Fruit fly (Drosophila melanogaster): ENCODE data around the gene CG6231.

Gene CG6231

DNA sequence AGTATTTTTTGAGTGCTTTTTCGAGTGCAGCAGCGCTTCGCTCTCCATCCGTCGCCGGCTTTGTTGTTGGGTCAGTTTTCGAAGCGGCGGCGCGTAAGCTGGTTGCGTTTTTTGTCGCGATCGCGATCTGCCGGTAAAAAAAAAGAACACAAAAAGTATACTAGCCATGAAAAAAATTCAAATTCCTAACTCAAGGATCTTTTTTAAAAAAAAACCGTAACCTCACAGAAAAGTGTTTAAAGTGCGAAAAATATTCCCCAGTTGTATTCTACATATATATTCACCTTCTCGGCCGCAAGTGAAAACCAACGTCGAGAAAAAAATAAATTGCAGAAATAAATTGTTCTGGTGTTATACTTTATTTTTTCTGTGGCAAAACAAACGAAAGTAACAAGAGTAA is 63.4 kb downstream of the CG6231 start:
- TF ChIP-seq Vsx2 (GFP tag; optimal IDR thresholded peaks at IDR 0.05; ENCODE audit: partially characterized antibody) (peak; percentile 17), jim (GFP tag; optimal IDR thresholded peaks at IDR 0.05) (peak; percentile 69), Hr78 (GFP tag; optimal IDR thresholded peaks at IDR 0.05) (no peak), sage (GFP tag; optimal IDR thresholded peaks at IDR 0.05) (no peak)

DNA sequence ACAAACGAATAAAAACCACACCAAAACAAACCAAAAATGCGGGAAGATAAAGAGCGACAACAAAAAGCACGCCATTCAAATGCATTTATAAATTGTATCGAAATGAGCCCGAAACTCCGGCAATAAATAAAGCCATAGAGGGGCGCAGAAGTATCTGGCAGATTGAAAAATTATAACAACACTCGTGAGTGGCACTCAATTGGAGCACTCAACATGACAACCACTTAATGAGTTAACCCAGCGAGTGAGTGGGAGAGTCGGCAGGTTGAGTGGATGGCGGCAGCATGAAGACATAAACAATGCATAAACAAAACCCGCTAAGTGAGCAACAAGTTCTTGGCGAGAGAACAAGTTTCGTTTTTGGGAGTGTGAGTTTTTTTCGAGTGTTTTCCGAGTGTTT is 63.8 kb downstream of the CG6231 start:
- TF ChIP-seq Jra (GFP tag; optimal IDR thresholded peaks at IDR 0.05) (no peak), Sp1 (GFP tag; optimal IDR thresholded peaks at IDR 0.05) (peak; percentile 36), brk (GFP tag; optimal IDR thresholded peaks at IDR 0.05) (peak; percentile 62), lola (GFP tag; optimal IDR thresholded peaks at IDR 0.05) (no peak), Rel (GFP tag; optimal IDR thresholded peaks at IDR 0.05) (peak; percentile 43), Rel (tag; optimal IDR thresholded peaks at IDR 0.05) (peak; percentile 39), Vsx2 (GFP tag; optimal IDR thresholded peaks at IDR 0.05; ENCODE audit: partially characterized antibody) (no peak), h (GFP tag; optimal IDR thresholded peaks at IDR 0.05) (no peak), ey (GFP tag; optimal IDR thresholded peaks at IDR 0.05) (no peak), usp (GFP tag; optimal IDR thresholded peaks at IDR 0.05) (no peak), pan (optimal IDR thresholded peaks at IDR 0.05) (no peak), dmrt93B (GFP tag; optimal IDR thresholded peaks at IDR 0.05) (no peak), Hr83 (GFP tag; optimal IDR thresholded peaks at IDR 0.05; ENCODE audit: poor library complexity, severe bottlenecking) (no peak), tai (GFP tag; optimal IDR thresholded peaks at IDR 0.05) (peak; percentile 46), CG32264 (GFP tag; optimal IDR thresholded peaks at IDR 0.05) (no peak), jim (GFP tag; optimal IDR thresholded peaks at IDR 0.05) (no peak), CrebA (GFP tag; optimal IDR thresholded peaks at IDR 0.05; ENCODE audit: borderline replicate concordance) (peak; percentile 75), OdsH (GFP tag; optimal IDR thresholded peaks at IDR 0.05) (no peak), HLH106 (tag; optimal IDR thresholded peaks at IDR 0.05) (no peak), dsf (GFP tag; optimal IDR thresholded peaks at IDR 0.05; ENCODE audit: borderline replicate concordance) (no peak), N (GFP tag; optimal IDR thresholded peaks at IDR 0.05) (no peak), Abd-B (GFP tag; optimal IDR thresholded peaks at IDR 0.05) (no peak), Dif (GFP tag; optimal IDR thresholded peaks at IDR 0.05; ENCODE audit: partially characterized antibody) (peak; percentile 18), foxo (GFP tag; optimal IDR thresholded peaks at IDR 0.05) (no peak), Dfd (GFP tag; optimal IDR thresholded peaks at IDR 0.05) (no peak), woc (GFP tag; optimal IDR thresholded peaks at IDR 0.05) (peak; percentile 10), sage (GFP tag; optimal IDR thresholded peaks at IDR 0.05) (no peak), dl (GFP tag; optimal IDR thresholded peaks at IDR 0.05; ENCODE audit: insufficient read depth in 1 of 2, partially characterized antibody in 2 of 2) (peak in 1 of 2 experiments; percentile 4), fru (GFP tag; optimal IDR thresholded peaks at IDR 0.05) (no peak), CG9705 (GFP tag; optimal IDR thresholded peaks at IDR 0.05) (no peak), psq (GFP tag; optimal IDR thresholded peaks at IDR 0.05) (peak; percentile 67), Hnf4 (GFP tag; optimal IDR thresholded peaks at IDR 0.05) (no peak), rgr (GFP tag; optimal IDR thresholded peaks at IDR 0.05) (no peak), Hr78 (GFP tag; optimal IDR thresholded peaks at IDR 0.05) (no peak), br (GFP tag; optimal IDR thresholded peaks at IDR 0.05) (no peak), Myc (optimal IDR thresholded peaks at IDR 0.05) (no peak), GATAd (GFP tag; optimal IDR thresholded peaks at IDR 0.05) (no peak), Mio (GFP tag; optimal IDR thresholded peaks at IDR 0.05) (no peak), sv (GFP tag; optimal IDR thresholded peaks at IDR 0.05) (no peak)
